Worm (Caenorhabditis elegans) whole organism, L4/young adult: Measurements from ENCODE around the gene F42A9.6.

Experiments used
- W03F9.2 ChIP-seq: fragments of 150-350 bp; optimal IDR thresholded peaks from 2 replicates; lab custom pipeline; 2014; ENCODE audit warnings: missing biosample characterization, missing genetic modification characterization
- him-1 ChIP-seq: sonication (generic microtip); optimal IDR thresholded peaks from 2 replicates; lab custom pipeline; 2016; ENCODE audit warnings: missing genotype, missing genetic modification reagents, missing genetic modification characterization, missing compliant biosample characterization

DNA sequence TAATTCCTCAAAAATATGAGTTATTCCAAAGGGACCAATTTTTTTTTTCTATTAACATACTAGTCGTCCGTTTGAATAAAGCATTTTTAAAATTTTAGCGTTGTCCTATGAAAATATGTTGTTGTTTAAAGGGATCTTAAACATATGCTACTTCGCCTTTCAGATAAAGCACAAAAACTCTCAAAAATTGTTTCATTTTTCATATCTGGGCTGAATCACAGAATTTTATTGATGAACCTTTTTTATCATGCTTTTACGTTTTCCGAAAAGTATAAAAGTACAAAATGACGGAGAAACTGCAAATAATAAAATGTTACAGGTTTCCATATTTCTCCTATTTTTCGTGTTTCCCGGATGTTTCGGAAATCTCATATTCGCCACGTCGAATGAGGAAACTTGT lies 13.3 kb upstream of the F42A9.6 start, which contains the start of gene clec-181:
- TF ChIP-seq him-1 (tag; lab: Kevin White, UChicago) (no peak), W03F9.2 (tag; lab: Kevin White, UChicago) (no peak)
